Fruit fly (Drosophila melanogaster) whole organism, embryonic: ENCODE data around the gene ClC-a.

ENCODE experiments used
- Atf3 ChIP-seq: fragments of 200-800 bp; sonication (Bioruptor generic); optimal IDR thresholded peaks from 3 replicates; lab custom pipeline; 2016; ENCODE audit warnings: missing biosample characterization, missing genetic modification characterization
- Awh ChIP-seq: fragments of 200-800 bp; sonication (Bioruptor generic); IDR thresholded peaks from 2 replicates; pipeline ENCODE4, ENCODE4 v1.3.6; 2022; ENCODE audit warnings: missing biosample characterization, missing genetic modification characterization
- B-H2 ChIP-seq: fragments of 200-800 bp; sonication (Bioruptor generic); optimal IDR thresholded peaks from 2 replicates; lab custom pipeline; 2018; ENCODE audit warnings: missing biosample characterization, mild to moderate bottlenecking, missing genetic modification characterization
- CG10147 ChIP-seq: fragments of 200-800 bp; sonication (Bioruptor generic); optimal IDR thresholded peaks from 2 replicates; lab custom pipeline; 2019; ENCODE audit warnings: missing biosample characterization, mild to moderate bottlenecking, missing genetic modification characterization, moderate library complexity
- CG11247 ChIP-seq: fragments of 200-800 bp; sonication (Bioruptor generic); IDR thresholded peaks from 2 replicates; pipeline ENCODE4 v1.3.6; 2022; ENCODE audit warnings: missing biosample characterization, missing genetic modification characterization
- CG12104 ChIP-seq: fragments of 200-800 bp; sonication (Bioruptor generic); optimal IDR thresholded peaks from 3 replicates; lab custom pipeline; 2016; ENCODE audit warnings: missing biosample characterization, missing genetic modification characterization
- CG12391 ChIP-seq: fragments of 200-800 bp; sonication (Bioruptor generic); optimal IDR thresholded peaks from 3 replicates; lab custom pipeline; 2018; ENCODE audit warnings: missing biosample characterization, mild to moderate bottlenecking, missing genetic modification characterization, moderate library complexity
- CG13123 ChIP-seq: fragments of 200-800 bp; sonication (Bioruptor generic); optimal IDR thresholded peaks from 2 replicates; lab custom pipeline; 2016; ENCODE audit warnings: missing biosample characterization, missing genetic modification characterization
- CG13624 ChIP-seq: fragments of 200-800 bp; sonication (Bioruptor generic); optimal IDR thresholded peaks from 2 replicates; lab custom pipeline; 2016; ENCODE audit warnings: missing biosample characterization, missing genetic modification characterization
- CG14014 ChIP-seq: fragments of 200-800 bp; sonication (Bioruptor generic); IDR thresholded peaks from 2 replicates; pipeline ENCODE4 v1.3.6; 2022; ENCODE audit warnings: missing biosample characterization, missing genetic modification characterization
- CG15479 ChIP-seq: fragments of 200-800 bp; sonication (Bioruptor generic); optimal IDR thresholded peaks from 3 replicates; lab custom pipeline; 2019; ENCODE audit warnings: missing biosample characterization, mild to moderate bottlenecking, missing genetic modification characterization, moderate library complexity
- CG15514 ChIP-seq: fragments of 200-800 bp; sonication (Bioruptor generic); optimal IDR thresholded peaks from 3 replicates; lab custom pipeline; 2017; ENCODE audit warnings: missing biosample characterization, missing genetic modification characterization, mild to moderate bottlenecking, moderate library complexity, missing genetic modification reagents
- CG17359 ChIP-seq: fragments of 200-800 bp; sonication (Bioruptor generic); optimal IDR thresholded peaks from 3 replicates; lab custom pipeline; 2018; ENCODE audit warnings: missing biosample characterization, mild to moderate bottlenecking, missing genetic modification characterization, moderate library complexity
- CG17568 ChIP-seq: fragments of 200-800 bp; sonication (Bioruptor generic); optimal IDR thresholded peaks from 2 replicates; lab custom pipeline; 2018; ENCODE audit warnings: missing biosample characterization, mild to moderate bottlenecking, missing genetic modification characterization, moderate library complexity
- CG18599 ChIP-seq: fragments of 200-800 bp; sonication (Bioruptor generic); optimal IDR thresholded peaks from 3 replicates; lab custom pipeline; 2017; ENCODE audit warnings: missing biosample characterization, missing genetic modification characterization, mild to moderate bottlenecking, moderate library complexity, missing genetic modification reagents
- CG33213 ChIP-seq: fragments of 200-800 bp; sonication (Bioruptor generic); optimal IDR thresholded peaks from 3 replicates; lab custom pipeline; 2016; ENCODE audit warnings: missing biosample characterization, missing genetic modification characterization
- CG34376 ChIP-seq: fragments of 200-800 bp; sonication (Bioruptor generic); optimal IDR thresholded peaks from 2 replicates; lab custom pipeline; 2018; ENCODE audit warnings: missing biosample characterization, mild to moderate bottlenecking, missing genetic modification characterization
- CG43689 ChIP-seq: fragments of 200-800 bp; sonication (Bioruptor generic); IDR thresholded peaks from 2 replicates; pipeline ENCODE4 v1.3.6; 2022; ENCODE audit warnings: missing biosample characterization, missing genetic modification characterization
- CG6254 ChIP-seq: fragments of 200-800 bp; sonication (Bioruptor generic); optimal IDR thresholded peaks from 3 replicates; lab custom pipeline; 2017; ENCODE audit warnings: mild to moderate bottlenecking, missing biosample characterization, missing genetic modification reagents, missing genetic modification characterization
- CG6854 ChIP-seq: fragments of 200-800 bp; sonication (Bioruptor generic); optimal IDR thresholded peaks from 3 replicates; lab custom pipeline; 2017; ENCODE audit warnings: missing biosample characterization, mild to moderate bottlenecking, missing genetic modification characterization
- CG7963 ChIP-seq: fragments of 200-800 bp; sonication (Bioruptor generic); IDR thresholded peaks from 3 replicates; pipeline ENCODE4 v1.3.6; 2022; ENCODE audit warnings: missing biosample characterization, missing genetic modification characterization; ENCODE audit not compliant: partially characterized antibody
- CHES-1-like ChIP-seq: fragments of 200-800 bp; sonication (Bioruptor generic); optimal IDR thresholded peaks from 2 replicates; lab custom pipeline; 2016; ENCODE audit warnings: missing biosample characterization, missing genetic modification characterization
- CTCF ChIP-seq: fragments of 200-800 bp; sonication (Bioruptor generic); optimal IDR thresholded peaks from 2 replicates; lab custom pipeline; 2017; ENCODE audit warnings: missing biosample characterization, mild to moderate bottlenecking, missing genetic modification characterization, moderate library complexity
- Chrac-16 ChIP-seq: fragments of 200-800 bp; sonication (Bioruptor generic); optimal IDR thresholded peaks from 3 replicates; lab custom pipeline; 2016; ENCODE audit warnings: missing biosample characterization, missing genetic modification characterization
- Elba2 ChIP-seq: fragments of 200-800 bp; sonication (Bioruptor generic); optimal IDR thresholded peaks from 3 replicates; lab custom pipeline; 2016; ENCODE audit warnings: missing biosample characterization, missing genetic modification characterization
- Ets65A ChIP-seq: fragments of 200-800 bp; sonication (Bioruptor generic); peaks from one replicate; lab custom pipeline; 2016; ENCODE audit warnings: missing biosample characterization, missing genetic modification characterization
- Gsc ChIP-seq: fragments of 200-800 bp; sonication (Bioruptor generic); IDR thresholded peaks from 2 replicates; pipeline ENCODE4 v1.3.6; 2022; ENCODE audit warnings: missing biosample characterization, missing genetic modification characterization
- Gug ChIP-seq: fragments of 200-800 bp; sonication (Bioruptor generic); IDR thresholded peaks from 4 replicates; pipeline ENCODE4 v1.3.6; 2022; ENCODE audit warnings: missing biosample characterization, missing genetic modification characterization
- MBD-R2 ChIP-seq: fragments of 200-800 bp; sonication (Bioruptor generic); IDR thresholded peaks from 2 replicates; pipeline ENCODE4 v1.3.6; 2022; ENCODE audit warnings: missing biosample characterization, missing genetic modification characterization
- Med ChIP-seq: fragments of 200-800 bp; sonication (Bioruptor generic); peaks from one replicate; lab custom pipeline; 2016; ENCODE audit warnings: missing biosample characterization, missing genetic modification characterization, mild to moderate bottlenecking, inconsistent platforms, moderate library complexity
- Nf-YC ChIP-seq: fragments of 200-800 bp; optimal IDR thresholded peaks from 3 replicates; lab custom pipeline; 2019; ENCODE audit warnings: missing biosample characterization, mild to moderate bottlenecking, missing genetic modification characterization, moderate library complexity
- TFAM ChIP-seq: fragments of 200-800 bp; sonication (Bioruptor generic); optimal IDR thresholded peaks from 2 replicates; lab custom pipeline; 2017; ENCODE audit warnings: missing biosample characterization, missing genetic modification characterization, inconsistent platforms
- Usf ChIP-seq: fragments of 200-800 bp; sonication (Bioruptor generic); optimal IDR thresholded peaks from 2 replicates; lab custom pipeline; 2017; ENCODE audit warnings: missing genotype, missing biosample characterization, missing genetic modification characterization
- abd-A ChIP-seq: fragments of 200-800 bp; sonication (Bioruptor generic); optimal IDR thresholded peaks from 3 replicates; lab custom pipeline; 2019; ENCODE audit warnings: missing biosample characterization, mild to moderate bottlenecking, missing genetic modification characterization, moderate library complexity
- dan ChIP-seq: fragments of 200-800 bp; sonication (Bioruptor generic); IDR thresholded peaks from 2 replicates; pipeline ENCODE4 v1.3.6; 2022; ENCODE audit warnings: missing biosample characterization, missing genetic modification characterization
- emc ChIP-seq: fragments of 200-800 bp; sonication (Bioruptor generic); optimal IDR thresholded peaks from 2 replicates; lab custom pipeline; 2016; ENCODE audit warnings: missing biosample characterization, missing genetic modification characterization
- fu2 ChIP-seq: fragments of 200-800 bp; sonication (Bioruptor generic); optimal IDR thresholded peaks from 2 replicates; lab custom pipeline; 2016; ENCODE audit warnings: missing biosample characterization, missing genetic modification characterization
- gem ChIP-seq: fragments of 200-800 bp; sonication (Bioruptor generic); optimal IDR thresholded peaks from 2 replicates; lab custom pipeline; 2019; ENCODE audit warnings: missing biosample characterization, mild to moderate bottlenecking, missing genetic modification characterization, moderate library complexity
- ham ChIP-seq: fragments of 200-800 bp; sonication (Bioruptor generic); IDR thresholded peaks from 2 replicates; pipeline ENCODE4 v1.3.6; 2022; ENCODE audit warnings: missing biosample characterization, missing genetic modification characterization
- inv ChIP-seq: fragments of 200-800 bp; sonication (Bioruptor generic); IDR thresholded peaks from 2 replicates; pipeline ENCODE4 v1.3.6; 2022; ENCODE audit warnings: missing biosample characterization, missing genetic modification characterization; ENCODE audit not compliant: partially characterized antibody
- klu ChIP-seq: fragments of 200-800 bp; sonication (Bioruptor generic); IDR thresholded peaks from 2 replicates; pipeline ENCODE4 v1.3.6; 2022; ENCODE audit warnings: missing biosample characterization, missing genetic modification characterization
- kni ChIP-seq: fragments of 200-800 bp; sonication (Bioruptor generic); optimal IDR thresholded peaks from 3 replicates; lab custom pipeline; 2017; ENCODE audit warnings: mild to moderate bottlenecking, missing biosample characterization, missing genetic modification reagents, missing genetic modification characterization
- mirr ChIP-seq: fragments of 200-800 bp; sonication (Bioruptor generic); optimal IDR thresholded peaks from 3 replicates; lab custom pipeline; 2018; ENCODE audit warnings: missing biosample characterization, mild to moderate bottlenecking, missing genetic modification characterization
- nom ChIP-seq: fragments of 200-800 bp; sonication (Bioruptor generic); optimal IDR thresholded peaks from 2 replicates; lab custom pipeline; 2017; ENCODE audit warnings: missing biosample characterization, missing genetic modification characterization, mild to moderate bottlenecking, moderate library complexity, missing genetic modification reagents
- peb ChIP-seq: fragments of 200-800 bp; sonication (Bioruptor generic); IDR thresholded peaks from 2 replicates; pipeline ENCODE4 v1.3.6; 2022; ENCODE audit warnings: missing biosample characterization, missing genetic modification characterization
- phol ChIP-seq: fragments of 200-800 bp; sonication (Bioruptor generic); optimal IDR thresholded peaks from 3 replicates; lab custom pipeline; 2018; ENCODE audit warnings: missing biosample characterization, mild to moderate bottlenecking, missing genetic modification characterization, moderate library complexity
- pros ChIP-seq: fragments of 200-800 bp; sonication (Bioruptor generic); optimal IDR thresholded peaks from 3 replicates; lab custom pipeline; 2019; ENCODE audit warnings: missing biosample characterization, mild to moderate bottlenecking, missing genetic modification characterization, moderate library complexity
- rib ChIP-seq: fragments of 200-800 bp; sonication (Bioruptor generic); IDR thresholded peaks from 2 replicates; pipeline ENCODE4 v1.3.6; 2022; ENCODE audit warnings: missing biosample characterization, missing genetic modification characterization
- sd ChIP-seq: fragments of 200-800 bp; sonication (Bioruptor generic); optimal IDR thresholded peaks from 3 replicates; lab custom pipeline; 2018; ENCODE audit warnings: missing biosample characterization, mild to moderate bottlenecking, missing genetic modification characterization, moderate library complexity
- sima ChIP-seq: fragments of 200-800 bp; sonication (Bioruptor generic); optimal IDR thresholded peaks from 2 replicates; lab custom pipeline; 2016; ENCODE audit warnings: missing biosample characterization, missing genetic modification characterization
- vnd ChIP-seq: fragments of 200-800 bp; sonication (Bioruptor generic); IDR thresholded peaks from 3 replicates; pipeline ENCODE4 v1.3.6; 2022; ENCODE audit warnings: missing biosample characterization, missing genetic modification characterization; ENCODE audit not compliant: partially characterized antibody

The ClC-a gene

dm6 chr3R:11763494-11764278 lies 49.3 kb downstream of the ClC-a start (continued):
- TF ChIP-seq vnd (GFP tag; lab: Robert Waterston, UW) (no peak), Atf3 (GFP tag; lab: Kevin White, UChicago) (no peak), kni (GFP tag; lab: Kevin White, UChicago) (peak; percentile 84), CG17359 (tag; lab: Kevin White, UChicago) (no peak), CG33213 (GFP tag; lab: Kevin White, UChicago) (no peak), abd-A (peak; percentile 46), peb (GFP tag; lab: Robert Waterston, UW) (no peak), CG15479 (GFP tag; lab: Kevin White, UChicago) (no peak), Usf (GFP tag; lab: Kevin White, UChicago) (no peak), CG6854 (GFP tag; lab: Kevin White, UChicago) (no peak), CTCF (GFP tag; lab: Kevin White, UChicago) (no peak), MBD-R2 (GFP tag; lab: Robert Waterston, UW) (no peak), CG11247 (GFP tag; lab: Robert Waterston, UW) (no peak), gem (tag; lab: Kevin White, UChicago) (no peak), Chrac-16 (GFP tag; lab: Kevin White, UChicago) (no peak), Elba2 (no peak), mirr (GFP tag; lab: Kevin White, UChicago) (no peak), nom (GFP tag; lab: Kevin White, UChicago) (peak; percentile 14), TFAM (GFP tag; lab: Kevin White, UChicago) (no peak), CG14014 (no peak), Gug (GFP tag; lab: Robert Waterston, UW) (no peak), inv (GFP tag; lab: Robert Waterston, UW) (no peak), pros (GFP tag; lab: Kevin White, UChicago) (peak; percentile 57), CG13624 (GFP tag; lab: Kevin White, UChicago) (no peak), ham (no peak), CG6254 (GFP tag; lab: Kevin White, UChicago) (no peak), phol (peak; percentile 70), CG12104 (no peak), dan (GFP tag; lab: Robert Waterston, UW) (no peak), CG15514 (GFP tag; lab: Kevin White, UChicago) (no peak), CG12391 (tag; lab: Kevin White, UChicago) (no peak), Ets65A (GFP tag; lab: Kevin White, UChicago) (no peak), sima (GFP tag; lab: Kevin White, UChicago) (no peak), Gsc (GFP tag; lab: Robert Waterston, UW) (no peak), fu2 (no peak)

- TF ChIP-seq CHES-1-like (GFP tag; lab: Kevin White, UChicago) (no peak), CG43689 (GFP tag; lab: Robert Waterston, UW) (no peak), klu (GFP tag; lab: Robert Waterston, UW) (no peak), Nf-YC (tag; lab: Kevin White, UChicago) (peak; percentile 83), emc (GFP tag; lab: Kevin White, UChicago) (no peak), Awh (no peak), B-H2 (peak; percentile 29), sd (tag; lab: Kevin White, UChicago) (no peak), CG34376 (GFP tag; lab: Kevin White, UChicago) (no peak), nom (GFP tag; lab: Kevin White, UChicago) (peak; percentile 27), CG7963 (no peak), CG10147 (GFP tag; lab: Kevin White, UChicago) (no peak), rib (GFP tag; lab: Robert Waterston, UW) (no peak), TFAM (GFP tag; lab: Kevin White, UChicago) (no peak), CG13123 (GFP tag; lab: Kevin White, UChicago) (no peak), Med (GFP tag; lab: Kevin White, UChicago) (peak; percentile 12), CG18599 (GFP tag; lab: Kevin White, UChicago) (peak; percentile 48), CG17568 (GFP tag; lab: Kevin White, UChicago) (no peak), dan (GFP tag; lab: Robert Waterston, UW) (no peak)
Observed at dm6 chr3R:11762500-11762899, 50.5 kb downstream of the ClC-a start.
